Worm (Caenorhabditis elegans): ENCODE measurements around the gene srh-20.

srh-20 gene

ce11 chrV:4922024-4922423, 2.7 kb upstream of the srh-20 start, which contains the start of gene srh-22:
TSS of gene srh-22 (plus strand) at chrV:4922324.
- TF ChIP-seq pes-1 (GFP tag; IDR thresholded peaks at IDR 0.05) (no peak), ceh-36 (tag; optimal IDR thresholded peaks at IDR 0.05) (no peak), hmg-4 (GFP tag; optimal IDR thresholded peaks at IDR 0.05) (no peak), ama-1 (optimal IDR thresholded peaks at IDR 0.05) (no peak), tbx-11 (GFP tag; IDR thresholded peaks at IDR 0.05) (no peak), tra-4 (tag; optimal IDR thresholded peaks at IDR 0.05) (no peak), sea-1 (GFP tag; conservative IDR thresholded peaks at IDR 0.05) (no peak), hnd-1 (tag; optimal IDR thresholded peaks at IDR 0.05) (no peak), hmbx-1 (tag; optimal IDR thresholded peaks at IDR 0.05) (no peak), ceh-13 (GFP tag; optimal IDR thresholded peaks at IDR 0.05) (no peak), aly-1 (tag; optimal IDR thresholded peaks at IDR 0.05) (no peak), scrt-1 (GFP tag; IDR thresholded peaks at IDR 0.05) (no peak), tbx-37 (GFP tag; conservative IDR thresholded peaks at IDR 0.05) (no peak), B0310.2 (tag; optimal IDR thresholded peaks at IDR 0.05) (no peak), ets-7 (tag; optimal IDR thresholded peaks at IDR 0.05) (no peak), F13C5.2 (tag; optimal IDR thresholded peaks at IDR 0.05) (no peak), flt-1 (GFP tag; IDR thresholded peaks at IDR 0.05) (no peak)

- TF ChIP-seq tbx-11 (GFP tag; IDR thresholded peaks at IDR 0.05) (no peak), ceh-13 (GFP tag; optimal IDR thresholded peaks at IDR 0.05) (no peak), aly-1 (tag; optimal IDR thresholded peaks at IDR 0.05) (no peak), hnd-1 (tag; optimal IDR thresholded peaks at IDR 0.05) (no peak), ama-1 (optimal IDR thresholded peaks at IDR 0.05) (no peak), tra-4 (tag; optimal IDR thresholded peaks at IDR 0.05) (no peak), F13C5.2 (tag; optimal IDR thresholded peaks at IDR 0.05) (no peak), scrt-1 (GFP tag; IDR thresholded peaks at IDR 0.05) (no peak), hmg-4 (GFP tag; optimal IDR thresholded peaks at IDR 0.05) (no peak), pes-1 (GFP tag; IDR thresholded peaks at IDR 0.05) (no peak), flt-1 (GFP tag; IDR thresholded peaks at IDR 0.05) (no peak), hmbx-1 (tag; optimal IDR thresholded peaks at IDR 0.05) (no peak), B0310.2 (tag; optimal IDR thresholded peaks at IDR 0.05) (no peak), ets-7 (tag; optimal IDR thresholded peaks at IDR 0.05) (no peak), tbx-37 (GFP tag; conservative IDR thresholded peaks at IDR 0.05) (no peak), ceh-36 (tag; optimal IDR thresholded peaks at IDR 0.05) (no peak), sea-1 (GFP tag; conservative IDR thresholded peaks at IDR 0.05) (no peak)
Observed at ce11 chrV:4926371-4926770, 1.7 kb downstream of the srh-20 start, which contains the start of gene srh-21. TSS of gene srh-21 (plus strand) at chrV:4926671.

ce11 chrV:4929842-4930241, 5.1 kb downstream of the srh-20 start, which contains the start of gene str-205:
TSS of gene str-205 (minus strand) at chrV:4929942.
- TF ChIP-seq ceh-13 (GFP tag; optimal IDR thresholded peaks at IDR 0.05), result no peak
- no peak for TF ChIP-seq tra-4 (tag; optimal IDR thresholded peaks at IDR 0.05)
- no peak for TF ChIP-seq F13C5.2 (tag; optimal IDR thresholded peaks at IDR 0.05)
- no peak for TF ChIP-seq ceh-36 (tag; optimal IDR thresholded peaks at IDR 0.05)
- TF ChIP-seq flt-1 (GFP tag; IDR thresholded peaks at IDR 0.05), result no peak
- no peak for TF ChIP-seq B0310.2 (tag; optimal IDR thresholded peaks at IDR 0.05)
- no peak for TF ChIP-seq scrt-1 (GFP tag; IDR thresholded peaks at IDR 0.05)
- no peak for TF ChIP-seq ama-1 (optimal IDR thresholded peaks at IDR 0.05)
- no peak for TF ChIP-seq hnd-1 (tag; optimal IDR thresholded peaks at IDR 0.05)
- no peak for TF ChIP-seq aly-1 (tag; optimal IDR thresholded peaks at IDR 0.05)
- no peak for TF ChIP-seq hmbx-1 (tag; optimal IDR thresholded peaks at IDR 0.05)
- TF ChIP-seq hmg-4 (GFP tag; optimal IDR thresholded peaks at IDR 0.05), result no peak
- no peak for TF ChIP-seq tbx-37 (GFP tag; conservative IDR thresholded peaks at IDR 0.05)
- TF ChIP-seq sea-1 (GFP tag; conservative IDR thresholded peaks at IDR 0.05), result no peak
- no peak for TF ChIP-seq pes-1 (GFP tag; IDR thresholded peaks at IDR 0.05)

ce11 chrV:4932814-4933213, 8.1 kb downstream of the srh-20 start, which contains the start of gene C02E7.10:
TSS of gene C02E7.10 (minus strand) at chrV:4933045.
- no peak for TF ChIP-seq aly-1 (tag; optimal IDR thresholded peaks at IDR 0.05)
- TF ChIP-seq tra-4 (tag; optimal IDR thresholded peaks at IDR 0.05), result no peak
- no peak for TF ChIP-seq hmbx-1 (tag; optimal IDR thresholded peaks at IDR 0.05)
- no peak for TF ChIP-seq tbx-11 (GFP tag; IDR thresholded peaks at IDR 0.05)
- no peak for TF ChIP-seq pes-1 (GFP tag; IDR thresholded peaks at IDR 0.05)
- no peak for TF ChIP-seq ets-7 (tag; optimal IDR thresholded peaks at IDR 0.05)
- TF ChIP-seq ama-1 (optimal IDR thresholded peaks at IDR 0.05), result no peak
- TF ChIP-seq scrt-1 (GFP tag; IDR thresholded peaks at IDR 0.05), result no peak
- TF ChIP-seq hmg-4 (GFP tag; optimal IDR thresholded peaks at IDR 0.05), result no peak
- no peak for TF ChIP-seq flt-1 (GFP tag; IDR thresholded peaks at IDR 0.05)
- no peak for TF ChIP-seq ceh-36 (tag; optimal IDR thresholded peaks at IDR 0.05)
- no peak for TF ChIP-seq sea-1 (GFP tag; conservative IDR thresholded peaks at IDR 0.05)
- no peak for TF ChIP-seq F13C5.2 (tag; optimal IDR thresholded peaks at IDR 0.05)
- no peak for TF ChIP-seq tbx-37 (GFP tag; conservative IDR thresholded peaks at IDR 0.05)
- TF ChIP-seq hnd-1 (tag; optimal IDR thresholded peaks at IDR 0.05), result no peak
- no peak for TF ChIP-seq ceh-13 (GFP tag; optimal IDR thresholded peaks at IDR 0.05)
- no peak for TF ChIP-seq B0310.2 (tag; optimal IDR thresholded peaks at IDR 0.05)

- TF ChIP-seq ceh-36 (tag; optimal IDR thresholded peaks at IDR 0.05) (no peak), tbx-37 (GFP tag; conservative IDR thresholded peaks at IDR 0.05) (no peak), tbx-11 (GFP tag; IDR thresholded peaks at IDR 0.05) (no peak), sea-1 (GFP tag; conservative IDR thresholded peaks at IDR 0.05) (no peak), F13C5.2 (tag; optimal IDR thresholded peaks at IDR 0.05) (no peak), hmg-4 (GFP tag; optimal IDR thresholded peaks at IDR 0.05) (no peak), scrt-1 (GFP tag; IDR thresholded peaks at IDR 0.05) (no peak), ets-7 (tag; optimal IDR thresholded peaks at IDR 0.05) (no peak)
Observed at ce11 chrV:4933268-4933667, 8.6 kb downstream of the srh-20 start.

ce11 chrV:4934406-4934805, 9.7 kb downstream of the srh-20 start, which contains the start of gene catp-2:
TSS of gene catp-2 (plus strand) at chrV:4934706.
- TF ChIP-seq aly-1 (tag; optimal IDR thresholded peaks at IDR 0.05) (no peak), F13C5.2 (tag; optimal IDR thresholded peaks at IDR 0.05) (no peak), sea-1 (GFP tag; conservative IDR thresholded peaks at IDR 0.05) (no peak), ceh-36 (tag; optimal IDR thresholded peaks at IDR 0.05) (no peak), tbx-11 (GFP tag; IDR thresholded peaks at IDR 0.05) (no peak), hnd-1 (tag; optimal IDR thresholded peaks at IDR 0.05) (no peak), tbx-37 (GFP tag; conservative IDR thresholded peaks at IDR 0.05) (no peak), hmg-4 (GFP tag; optimal IDR thresholded peaks at IDR 0.05) (no peak), B0310.2 (tag; optimal IDR thresholded peaks at IDR 0.05) (no peak), ets-7 (tag; optimal IDR thresholded peaks at IDR 0.05) (no peak), pes-1 (GFP tag; IDR thresholded peaks at IDR 0.05) (no peak), hmbx-1 (tag; optimal IDR thresholded peaks at IDR 0.05) (no peak), ama-1 (optimal IDR thresholded peaks at IDR 0.05) (no peak), ceh-13 (GFP tag; optimal IDR thresholded peaks at IDR 0.05) (no peak), flt-1 (GFP tag; IDR thresholded peaks at IDR 0.05) (no peak), tra-4 (tag; optimal IDR thresholded peaks at IDR 0.05) (no peak), scrt-1 (GFP tag; IDR thresholded peaks at IDR 0.05) (no peak)

All from whole organism, early embryonic.